Fruit fly (Drosophila melanogaster): Measurements from ENCODE around the gene psd.

psd gene

dm6 chr2L:5964851-5965250, at the start of gene psd:
psd (minus strand) TSS chr2L:5964951.
- TF ChIP-seq toy (GFP tag; IDR thresholded peaks at IDR 0.05) (no peak), trh (GFP tag; optimal IDR thresholded peaks at IDR 0.05) (no peak), lov (optimal IDR thresholded peaks at IDR 0.05) (no peak), lov (GFP tag; IDR thresholded peaks at IDR 0.05) (0 out of 3 replicates have a peak, but pooled peaks have one; percentile 26), Dp (GFP tag; optimal IDR thresholded peaks at IDR 0.05) (no peak), aop (GFP tag; IDR thresholded peaks at IDR 0.05) (no peak), so (GFP tag; IDR thresholded peaks at IDR 0.05) (no peak), sima (GFP tag; optimal IDR thresholded peaks at IDR 0.05) (no peak)

dm6 chr2L:6013071-6013417, 48.3 kb upstream of the psd start:
- TF ChIP-seq CG14667 (GFP tag; IDR thresholded peaks at IDR 0.05) (no peak), amos (GFP tag; IDR thresholded peaks at IDR 0.05; ENCODE audit: partially characterized antibody) (peak; percentile 64), Scr (GFP tag; IDR thresholded peaks at IDR 0.05; ENCODE audit: partially characterized antibody) (peak; percentile 37; the same call in 1 of the 2 replicates), Fer2 (tag; optimal IDR thresholded peaks at IDR 0.05) (no peak), Bgb (GFP tag; IDR thresholded peaks at IDR 0.05; ENCODE audit: partially characterized antibody) (peak; percentile 65), CG6765 (GFP tag; optimal IDR thresholded peaks at IDR 0.05) (no peak), tin (GFP tag; optimal IDR thresholded peaks at IDR 0.05) (no peak), CG7839 (tag; optimal IDR thresholded peaks at IDR 0.05) (no peak), btn (GFP tag; optimal IDR thresholded peaks at IDR 0.05) (no peak), CG16813 (GFP tag; IDR thresholded peaks at IDR 0.05; ENCODE audit: partially characterized antibody) (peak; percentile 64), CG10462 (GFP tag; optimal IDR thresholded peaks at IDR 0.05) (no peak), CG6791 (GFP tag; IDR thresholded peaks at IDR 0.05; ENCODE audit: partially characterized antibody) (peak; percentile 51; the same call in 1 of the 3 replicates), vnd (GFP tag; IDR thresholded peaks at IDR 0.05; ENCODE audit: partially characterized antibody) (peak; percentile 33; the same call in 1 of the 3 replicates), Dek (tag; optimal IDR thresholded peaks at IDR 0.05) (no peak), wor (GFP tag; IDR thresholded peaks at IDR 0.05) (no peak), fd102C (GFP tag; optimal IDR thresholded peaks at IDR 0.05) (no peak), CG16779 (GFP tag; IDR thresholded peaks at IDR 0.05) (no peak), knrl (GFP tag; IDR thresholded peaks at IDR 0.05; ENCODE audit: partially characterized antibody) (peak; percentile 47; the same call in 2 of the 3 replicates), CG3726 (GFP tag; IDR thresholded peaks at IDR 0.05) (no peak), gro (GFP tag; optimal IDR thresholded peaks at IDR 0.05) (no peak), bbx (GFP tag; IDR thresholded peaks at IDR 0.05; ENCODE audit: partially characterized antibody) (peak; percentile 65), CG7745 (tag; optimal IDR thresholded peaks at IDR 0.05) (no peak), CG3407 (GFP tag; optimal IDR thresholded peaks at IDR 0.05) (no peak), CTCF (GFP tag; optimal IDR thresholded peaks at IDR 0.05) (peak; percentile 65)

- TF ChIP-seq grn (GFP tag; optimal IDR thresholded peaks at IDR 0.05) = peak; percentile 72
- TF ChIP-seq exex (tag; optimal IDR thresholded peaks at IDR 0.05) = peak; percentile 65
- peak; percentile 82 for TF ChIP-seq mirr (GFP tag; optimal IDR thresholded peaks at IDR 0.05)
- no peak for TF ChIP-seq CG1647 (GFP tag; optimal IDR thresholded peaks at IDR 0.05)
- peak; percentile 10; the same call in 1 of the 3 replicates for TF ChIP-seq otp (GFP tag; IDR thresholded peaks at IDR 0.05)
- peak; percentile 62 for TF ChIP-seq CG8388 (GFP tag; optimal IDR thresholded peaks at IDR 0.05)
- TF ChIP-seq H15 (GFP tag; IDR thresholded peaks at IDR 0.05) = no peak
- TF ChIP-seq row (GFP tag; IDR thresholded peaks at IDR 0.05) = peak; percentile 44; the same call in 1 of the 3 replicates
- peak; percentile 83 for TF ChIP-seq D19A (tag; optimal IDR thresholded peaks at IDR 0.05)
- TF ChIP-seq crol (GFP tag; IDR thresholded peaks at IDR 0.05) = peak; percentile 75
- no peak for TF ChIP-seq CG9215 (GFP tag; IDR thresholded peaks at IDR 0.05)
- peak; percentile 28 for TF ChIP-seq Ets65A (GFP tag)
- TF ChIP-seq dati (GFP tag; IDR thresholded peaks at IDR 0.05) = no peak
- peak; percentile 61; the same call in 1 of the 2 replicates for TF ChIP-seq Lim3 (GFP tag; IDR thresholded peaks at IDR 0.05)
These were observed 47.7 kb upstream of the psd start, which contains the start of gene CG9098 for dm6 chr2L:6012303-6013070. CG9098 (minus strand) TSS chr2L:6012338.

Measured in whole organism, embryonic.